Worm (Caenorhabditis elegans): ENCODE results near the gene igdb-2.

DNA sequence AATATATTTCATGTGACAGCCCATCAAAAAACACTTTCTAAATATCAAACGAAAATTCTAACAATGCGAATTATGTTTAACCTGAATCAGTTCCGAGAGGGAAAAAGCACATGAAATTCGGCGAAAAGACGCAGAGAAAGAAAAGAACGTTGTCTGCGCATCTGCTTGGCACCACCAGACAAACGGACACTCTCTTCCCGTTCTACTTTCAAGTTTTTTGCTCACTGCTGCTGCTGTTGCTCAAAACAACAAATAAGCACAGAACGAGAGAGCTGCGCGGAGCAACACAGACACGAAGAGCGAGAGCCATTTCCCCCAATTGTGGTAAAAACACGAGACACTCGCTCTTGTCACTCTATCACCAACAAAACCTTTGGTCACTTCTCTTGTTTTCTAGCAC lies 3.6 kb upstream of the igdb-2 start:
- no peak for TF ChIP-seq C08G9.2 (tag; optimal IDR thresholded peaks at IDR 0.05)
- no peak for TF ChIP-seq pha-2 (tag; optimal IDR thresholded peaks at IDR 0.05)
- TF ChIP-seq ceh-9 (tag; optimal IDR thresholded peaks at IDR 0.05): no peak
- no peak for TF ChIP-seq elt-2 (tag; optimal IDR thresholded peaks at IDR 0.05)
- TF ChIP-seq ceh-45 (GFP tag; IDR thresholded peaks at IDR 0.05): no peak
- no peak for TF ChIP-seq fkh-10 (GFP tag; optimal IDR thresholded peaks at IDR 0.05)
- TF ChIP-seq nhr-11 (tag; optimal IDR thresholded peaks at IDR 0.05): no peak
- no peak for TF ChIP-seq ahr-1 (tag; optimal IDR thresholded peaks at IDR 0.05)
- no peak for TF ChIP-seq tbx-2 (tag; optimal IDR thresholded peaks at IDR 0.05)
